Worm (Caenorhabditis elegans) whole organism, L2 larva: ENCODE data around the gene W04G3.12.

Experiments used
- lin-13 ChIP-seq: fragments of 150-350 bp; optimal IDR thresholded peaks from 2 replicates; lab custom pipeline; 2014; ENCODE audit warnings: missing biosample characterization, missing genetic modification reagents, missing genetic modification characterization
- nhr-237 ChIP-seq: fragments of 150-350 bp; optimal IDR thresholded peaks from 2 replicates; lab custom pipeline; 2014; ENCODE audit warnings: missing biosample characterization, missing genetic modification characterization

- TF ChIP-seq lin-13 (GFP tag; lab: Kevin White, UChicago) (no peak), nhr-237 (tag; lab: Kevin White, UChicago) (no peak)
These were observed 37.8 kb upstream of the W04G3.12 start for ce11 chrX:11114420-11114819.
